Worm (Caenorhabditis elegans) whole organism, early embryonic: Measurements from ENCODE around the gene math-31.

Source experiments
- B0310.2 ChIP-seq: sonication (generic microtip); optimal IDR thresholded peaks from 2 replicates; lab custom pipeline; 2016; ENCODE audit warnings: mild to moderate bottlenecking, missing genetic modification characterization, missing compliant biosample characterization
- F13C5.2 ChIP-seq: sonication (generic microtip); optimal IDR thresholded peaks from 2 replicates; lab custom pipeline; 2017; ENCODE audit warnings: mild to moderate bottlenecking, missing genetic modification characterization, inconsistent platforms, missing compliant biosample characterization
- aly-1 ChIP-seq: sonication (generic microtip); optimal IDR thresholded peaks from 2 replicates; lab custom pipeline; 2016; ENCODE audit warnings: missing genetic modification characterization, missing compliant biosample characterization
- ama-1 ChIP-seq: fragments of 150-350 bp; optimal IDR thresholded peaks from 2 replicates; lab custom pipeline; 2014
- ceh-13 ChIP-seq: fragments of 200-800 bp; sonication (Bioruptor generic); optimal IDR thresholded peaks from 2 replicates; lab custom pipeline; 2018; ENCODE audit warnings: mild to moderate bottlenecking, missing genetic modification characterization, missing compliant biosample characterization
- ceh-36 ChIP-seq: sonication (generic microtip); optimal IDR thresholded peaks from 2 replicates; lab custom pipeline; 2016; ENCODE audit warnings: missing genetic modification characterization, inconsistent platforms, missing compliant biosample characterization
- ets-7 ChIP-seq: sonication (generic microtip); optimal IDR thresholded peaks from 2 replicates; lab custom pipeline; 2016; ENCODE audit warnings: missing genotype, missing genetic modification characterization, missing compliant biosample characterization
- flt-1 ChIP-seq: fragments of 200-800 bp; sonication (Bioruptor generic); IDR thresholded peaks from 2 replicates; pipeline ENCODE4 v1.3.6; 2022; ENCODE audit warnings: missing genetic modification characterization, missing compliant biosample characterization
- hmbx-1 ChIP-seq: sonication (generic microtip); optimal IDR thresholded peaks from 2 replicates; lab custom pipeline; 2016; ENCODE audit warnings: mild to moderate bottlenecking, missing genetic modification characterization, missing compliant biosample characterization
- hmg-4 ChIP-seq: fragments of 200-800 bp; sonication (Bioruptor generic); optimal IDR thresholded peaks from 2 replicates; lab custom pipeline; 2018; ENCODE audit warnings: mild to moderate bottlenecking, missing genetic modification characterization, missing compliant biosample characterization
- hnd-1 ChIP-seq: sonication (generic microtip); optimal IDR thresholded peaks from 2 replicates; lab custom pipeline; 2016; ENCODE audit warnings: missing genetic modification characterization, missing compliant biosample characterization
- pes-1 ChIP-seq: fragments of 200-800 bp; sonication (Bioruptor generic); IDR thresholded peaks from 2 replicates; pipeline ENCODE4 v1.3.6; 2022; ENCODE audit warnings: missing genetic modification reagents, missing genetic modification characterization, missing compliant biosample characterization
- scrt-1 ChIP-seq: fragments of 200-800 bp; sonication (Bioruptor generic); IDR thresholded peaks from 2 replicates; pipeline ENCODE4 v1.3.6; 2022; ENCODE audit warnings: missing genetic modification characterization, missing compliant biosample characterization
- sea-1 ChIP-seq: fragments of 200-800 bp; sonication (Bioruptor generic); conservative IDR thresholded peaks from 2 replicates; pipeline ENCODE4 v1.3.6; 2022; ENCODE audit warnings: missing genetic modification characterization, missing compliant biosample characterization
- tbx-11 ChIP-seq: fragments of 200-800 bp; sonication (Bioruptor generic); IDR thresholded peaks from 2 replicates; pipeline ENCODE4 v1.3.6; 2022; ENCODE audit warnings: missing genetic modification characterization, missing compliant biosample characterization
- tbx-37 ChIP-seq: fragments of 200-800 bp; sonication (Bioruptor generic); conservative IDR thresholded peaks from 2 replicates; pipeline ENCODE4 v1.3.6; 2022; ENCODE audit warnings: missing genetic modification reagents, missing genetic modification characterization, missing compliant biosample characterization
- tra-4 ChIP-seq: sonication (generic microtip); optimal IDR thresholded peaks from 2 replicates; lab custom pipeline; 2017; ENCODE audit warnings: missing genetic modification characterization, missing compliant biosample characterization

The math-31 gene

ce11 chrII:1886379-1886778 is 26.3 kb downstream of the math-31 start, which contains the start of gene math-7:
Gene math-7 (minus strand): TSS chrII:1886479.
- no peak for TF ChIP-seq ets-7 (tag; lab: Kevin White, UChicago)
- no peak for TF ChIP-seq F13C5.2 (tag; lab: Kevin White, UChicago)
- no peak for TF ChIP-seq pes-1 (GFP tag; lab: Robert Waterston, UW)
- TF ChIP-seq ceh-36 (tag; lab: Kevin White, UChicago), result no peak
- TF ChIP-seq aly-1, result no peak
- no peak for TF ChIP-seq sea-1
- TF ChIP-seq tbx-37 (GFP tag; lab: Robert Waterston, UW), result no peak
- no peak for TF ChIP-seq flt-1 (GFP tag; lab: Robert Waterston, UW)
- no peak for TF ChIP-seq scrt-1 (GFP tag; lab: Robert Waterston, UW)
- TF ChIP-seq hmg-4 (GFP tag; lab: Kevin White, UChicago), result no peak
- no peak for TF ChIP-seq tbx-11 (GFP tag; lab: Robert Waterston, UW)
- no peak for TF ChIP-seq hnd-1 (tag; lab: Kevin White, UChicago)
- no peak for TF ChIP-seq ceh-13 (GFP tag; lab: Kevin White, UChicago)
- no peak for TF ChIP-seq B0310.2 (tag; lab: Kevin White, UChicago)
- no peak for TF ChIP-seq ama-1 (lab: Kevin White, UChicago)
- TF ChIP-seq tra-4 (tag; lab: Kevin White, UChicago), result no peak
- no peak for TF ChIP-seq hmbx-1

- TF ChIP-seq tbx-37 (GFP tag; lab: Robert Waterston, UW) (no peak), ceh-36 (tag; lab: Kevin White, UChicago) (no peak), B0310.2 (tag; lab: Kevin White, UChicago) (no peak), flt-1 (GFP tag; lab: Robert Waterston, UW) (no peak), aly-1 (no peak), ama-1 (lab: Kevin White, UChicago) (no peak), ets-7 (tag; lab: Kevin White, UChicago) (no peak), hmg-4 (GFP tag; lab: Kevin White, UChicago) (no peak)
Measured at ce11 chrII:1884635-1885034, 28.0 kb downstream of the math-31 start, which contains the start of gene math-6. Gene math-6 (minus strand): TSS chrII:1884735.

- TF ChIP-seq flt-1 (GFP tag; lab: Robert Waterston, UW) (no peak), aly-1 (no peak), sea-1 (no peak), ceh-13 (GFP tag; lab: Kevin White, UChicago) (no peak), tbx-37 (GFP tag; lab: Robert Waterston, UW) (no peak)
Measured at ce11 chrII:1882705-1883104, 29.9 kb downstream of the math-31 start, which contains the start of gene math-5. Gene math-5 (minus strand): TSS chrII:1882805.

ce11 chrII:1878663-1879062 is 34.0 kb downstream of the math-31 start, which contains the start of gene math-16:
Gene math-16 (minus strand): TSS chrII:1878763.
- TF ChIP-seq pes-1 (GFP tag; lab: Robert Waterston, UW), result no peak
- TF ChIP-seq tbx-11 (GFP tag; lab: Robert Waterston, UW), result no peak

ce11 chrII:1875658-1876057 is 37.0 kb downstream of the math-31 start, which contains the start of gene math-13:
Gene math-13 (plus strand): TSS chrII:1875958.
- TF ChIP-seq pes-1 (GFP tag; lab: Robert Waterston, UW) (no peak), tbx-11 (GFP tag; lab: Robert Waterston, UW) (no peak), tbx-37 (GFP tag; lab: Robert Waterston, UW) (no peak), F13C5.2 (tag; lab: Kevin White, UChicago) (no peak), scrt-1 (GFP tag; lab: Robert Waterston, UW) (no peak), hmg-4 (GFP tag; lab: Kevin White, UChicago) (no peak), ama-1 (lab: Kevin White, UChicago) (no peak), flt-1 (GFP tag; lab: Robert Waterston, UW) (no peak)

- TF ChIP-seq pes-1 (GFP tag; lab: Robert Waterston, UW) (no peak), hmg-4 (GFP tag; lab: Kevin White, UChicago) (no peak), tbx-37 (GFP tag; lab: Robert Waterston, UW) (no peak), aly-1 (no peak), tra-4 (tag; lab: Kevin White, UChicago) (no peak)
Measured at ce11 chrII:1870875-1871592, 41.6 kb downstream of the math-31 start, which contains the start of gene math-10. Gene math-10 (plus strand): TSS chrII:1871542.

- TF ChIP-seq ets-7 (tag; lab: Kevin White, UChicago) (no peak), ceh-36 (tag; lab: Kevin White, UChicago) (no peak), hmg-4 (GFP tag; lab: Kevin White, UChicago) (no peak), scrt-1 (GFP tag; lab: Robert Waterston, UW) (no peak), tbx-11 (GFP tag; lab: Robert Waterston, UW) (no peak)
Measured at ce11 chrII:1869120-1869519, 43.5 kb downstream of the math-31 start, which contains the start of gene math-14. Gene math-14 (plus strand): TSS chrII:1869420.
